Fruit fly (Drosophila melanogaster) whole organism, embryonic: ENCODE measurements around the gene CG42494.

Experiments used
- CG10321 ChIP-seq: fragments of 200-800 bp; sonication (Bioruptor generic); IDR thresholded peaks from 2 replicates; pipeline ENCODE4 v1.3.6; 2022; ENCODE audit warnings: missing biosample characterization, missing genetic modification characterization
- CG15011 ChIP-seq: fragments of 200-800 bp; sonication (Bioruptor generic); optimal IDR thresholded peaks from 3 replicates; lab custom pipeline; 2018; ENCODE audit warnings: missing biosample characterization, mild to moderate bottlenecking, missing genetic modification characterization
- CG15514 ChIP-seq: fragments of 200-800 bp; sonication (Bioruptor generic); optimal IDR thresholded peaks from 3 replicates; lab custom pipeline; 2017; ENCODE audit warnings: missing biosample characterization, missing genetic modification characterization, mild to moderate bottlenecking, moderate library complexity, missing genetic modification reagents
- CG17802 ChIP-seq: fragments of 200-800 bp; sonication (Bioruptor generic); optimal IDR thresholded peaks from 2 replicates; lab custom pipeline; 2018; ENCODE audit warnings: missing biosample characterization, mild to moderate bottlenecking, missing genetic modification characterization, moderate library complexity
- CG2889 ChIP-seq: fragments of 200-800 bp; sonication (Bioruptor generic); IDR thresholded peaks from 3 replicates; pipeline ENCODE4 v1.3.6; 2022; ENCODE audit warnings: missing biosample characterization, missing genetic modification characterization
- CG31388 ChIP-seq: fragments of 200-800 bp; sonication (Bioruptor generic); optimal IDR thresholded peaks from 2 replicates; lab custom pipeline; 2016; ENCODE audit warnings: missing biosample characterization, missing genetic modification characterization
- CG31441 ChIP-seq: fragments of 200-800 bp; sonication (Bioruptor generic); IDR thresholded peaks from 2 replicates; pipeline ENCODE4 v1.3.6; 2022; ENCODE audit warnings: missing biosample characterization, missing genetic modification characterization
- CG42726 ChIP-seq: fragments of 200-800 bp; sonication (Bioruptor generic); IDR thresholded peaks from 2 replicates; pipeline ENCODE4 v1.3.6; 2022; ENCODE audit warnings: missing biosample characterization, missing genetic modification characterization; ENCODE audit not compliant: partially characterized antibody
- CG5953 ChIP-seq: fragments of 200-800 bp; sonication (Bioruptor generic); IDR thresholded peaks from 2 replicates; pipeline ENCODE4 v1.3.6; 2022; ENCODE audit warnings: missing biosample characterization, missing genetic modification characterization
- CG7372 ChIP-seq: fragments of 200-800 bp; sonication (Bioruptor generic); IDR thresholded peaks from 2 replicates; pipeline ENCODE4 v1.3.6; 2022; ENCODE audit warnings: missing biosample characterization, missing genetic modification characterization
- CG7745 ChIP-seq: fragments of 200-800 bp; sonication (Bioruptor generic); optimal IDR thresholded peaks from 2 replicates; lab custom pipeline; 2018; ENCODE audit warnings: missing biosample characterization, mild to moderate bottlenecking, missing genetic modification characterization, moderate library complexity
- CG8765 ChIP-seq: fragments of 200-800 bp; sonication (Bioruptor generic); IDR thresholded peaks from 2 replicates; pipeline ENCODE4 v1.3.6; 2022; ENCODE audit warnings: missing biosample characterization, missing genetic modification characterization
- CkIIα-i1 ChIP-seq: fragments of 200-800 bp; sonication (Bioruptor generic); IDR thresholded peaks from 2 replicates; pipeline ENCODE4 v1.3.6; 2022; ENCODE audit warnings: missing biosample characterization, missing genetic modification characterization
- Dfd ChIP-seq, 2 experiments: fragments of >200 bp; optimal IDR thresholded peaks; 2 replicates each; lab custom pipeline; 2017; ENCODE audit warnings: missing biosample characterization in 2 of 2, missing genetic modification characterization in 2 of 2
- Dip3 ChIP-seq: fragments of 200-800 bp; sonication (Bioruptor generic); optimal IDR thresholded peaks from 3 replicates; lab custom pipeline; 2016; ENCODE audit warnings: missing biosample characterization, missing genetic modification characterization
- Ets65A ChIP-seq: fragments of 200-800 bp; sonication (Bioruptor generic); peaks from one replicate; lab custom pipeline; 2016; ENCODE audit warnings: missing biosample characterization, missing genetic modification characterization
- MBD-R2 ChIP-seq: fragments of 200-800 bp; sonication (Bioruptor generic); IDR thresholded peaks from 2 replicates; pipeline ENCODE4 v1.3.6; 2022; ENCODE audit warnings: missing biosample characterization, missing genetic modification characterization
- Max ChIP-seq: fragments of 200-800 bp; sonication (Bioruptor generic); optimal IDR thresholded peaks from 2 replicates; lab custom pipeline; 2016; ENCODE audit warnings: missing biosample characterization, mild to moderate bottlenecking, missing genetic modification characterization
- Med ChIP-seq: fragments of 200-800 bp; sonication (Bioruptor generic); peaks from one replicate; lab custom pipeline; 2016; ENCODE audit warnings: missing biosample characterization, missing genetic modification characterization, mild to moderate bottlenecking, inconsistent platforms, moderate library complexity
- Sry-δ ChIP-seq: fragments of 200-800 bp; sonication (Bioruptor generic); optimal IDR thresholded peaks from 2 replicates; lab custom pipeline; 2016; ENCODE audit warnings: missing biosample characterization, missing genetic modification characterization
- Tbp ChIP-seq: fragments of >200 bp; optimal IDR thresholded peaks from 2 replicates; lab custom pipeline; 2018; ENCODE audit warnings: missing biosample characterization, missing genetic modification characterization
- bigmax ChIP-seq: fragments of 200-800 bp; sonication (Bioruptor generic); optimal IDR thresholded peaks from 2 replicates; lab custom pipeline; 2018; ENCODE audit warnings: missing biosample characterization, mild to moderate bottlenecking, missing genetic modification characterization
- da ChIP-seq: fragments of 200-800 bp; sonication (Bioruptor generic); optimal IDR thresholded peaks from 2 replicates; lab custom pipeline; 2016; ENCODE audit warnings: missing biosample characterization, missing genetic modification characterization
- dan ChIP-seq: fragments of 200-800 bp; sonication (Bioruptor generic); IDR thresholded peaks from 2 replicates; pipeline ENCODE4 v1.3.6; 2022; ENCODE audit warnings: missing biosample characterization, missing genetic modification characterization
- ems ChIP-seq: fragments of 200-800 bp; sonication (Bioruptor generic); optimal IDR thresholded peaks from 3 replicates; lab custom pipeline; 2016; ENCODE audit warnings: missing biosample characterization, missing genetic modification characterization
- ewg ChIP-seq: fragments of 200-800 bp; sonication (Bioruptor generic); optimal IDR thresholded peaks from 3 replicates; lab custom pipeline; 2017; ENCODE audit warnings: mild to moderate bottlenecking, missing biosample characterization, missing genetic modification reagents, missing genetic modification characterization
- kah ChIP-seq: fragments of 200-800 bp; sonication (Bioruptor generic); optimal IDR thresholded peaks from 2 replicates; lab custom pipeline; 2018; ENCODE audit warnings: missing biosample characterization, mild to moderate bottlenecking, missing genetic modification characterization
- lilli ChIP-seq: fragments of 200-800 bp; sonication (Bioruptor generic); optimal IDR thresholded peaks from 3 replicates; lab custom pipeline; 2016; ENCODE audit warnings: missing biosample characterization, missing genetic modification characterization
- mld ChIP-seq: fragments of 200-800 bp; sonication (Bioruptor generic); IDR thresholded peaks from 3 replicates; pipeline ENCODE4 v1.3.6; 2022; ENCODE audit warnings: missing biosample characterization, missing genetic modification characterization; ENCODE audit not compliant: partially characterized antibody
- pan ChIP-seq, 4 experiments: fragments of >200 bp in 3 of 4; fragments of 200-800 bp in 1 of 4; sonication (Bioruptor generic) in 1 of 4; optimal IDR thresholded peaks in 3 of 4; IDR thresholded peaks in 1 of 4; 2 replicates each; pipeline versions ENCODE4 v1.3.6 to Lab custom; 2017 to 2022; ENCODE audit warnings: missing biosample characterization in 2 of 4, missing genetic modification characterization in 2 of 4, mixed read lengths in 1 of 4
- pho ChIP-seq: fragments of 200-800 bp; sonication (Bioruptor generic); optimal IDR thresholded peaks from 2 replicates; lab custom pipeline; 2016; ENCODE audit warnings: missing biosample characterization, missing genetic modification characterization
- pnt ChIP-seq: fragments of 200-800 bp; sonication (Bioruptor generic); optimal IDR thresholded peaks from 3 replicates; lab custom pipeline; 2016; ENCODE audit warnings: missing biosample characterization, missing genetic modification characterization
- seq ChIP-seq: fragments of 200-800 bp; sonication (Bioruptor generic); IDR thresholded peaks from 2 replicates; pipeline ENCODE4 v1.3.6; 2022; ENCODE audit warnings: missing biosample characterization, missing genetic modification characterization
- sob ChIP-seq: fragments of 200-800 bp; sonication (Bioruptor generic); IDR thresholded peaks from 2 replicates; pipeline ENCODE4 v1.3.6; 2022; ENCODE audit warnings: missing biosample characterization, missing genetic modification characterization
- tin ChIP-seq: fragments of 200-800 bp; sonication (Bioruptor generic); optimal IDR thresholded peaks from 3 replicates; lab custom pipeline; 2016; ENCODE audit warnings: missing biosample characterization, missing genetic modification characterization
- tna ChIP-seq: fragments of 200-800 bp; sonication (Bioruptor generic); IDR thresholded peaks from 2 replicates; pipeline ENCODE4 v1.3.6; 2022; ENCODE audit warnings: missing biosample characterization, missing genetic modification characterization; ENCODE audit not compliant: partially characterized antibody
- wek ChIP-seq: fragments of 200-800 bp; sonication (Bioruptor generic); optimal IDR thresholded peaks from 3 replicates; lab custom pipeline; 2018; ENCODE audit warnings: missing biosample characterization, mild to moderate bottlenecking, missing genetic modification characterization, moderate library complexity
- zen ChIP-seq: fragments of 200-800 bp; sonication (Bioruptor generic); optimal IDR thresholded peaks from 3 replicates; lab custom pipeline; 2018; ENCODE audit warnings: missing biosample characterization, mild to moderate bottlenecking, missing genetic modification characterization, moderate library complexity

CG42494 gene

dm6 chr3L:3150376-3150775 is 33.8 kb upstream of the CG42494 start:
- TF ChIP-seq dan = no peak
- no peak for TF ChIP-seq Max (GFP tag; lab: Kevin White, UChicago)
- TF ChIP-seq kah (GFP tag; lab: Kevin White, UChicago) = no peak
- no peak for TF ChIP-seq CG7372
- TF ChIP-seq Tbp (GFP tag; lab: Kevin White, UChicago) = no peak
- TF ChIP-seq CG7745 (tag; lab: Kevin White, UChicago) = no peak
- no peak for TF ChIP-seq Dip3 (GFP tag; lab: Kevin White, UChicago)
- TF ChIP-seq CG2889 (GFP tag; lab: Robert Waterston, UW) = no peak
- no peak for TF ChIP-seq pan (optimal IDR thresholded peaks at IDR 0.05; lab: Kevin White, UChicago)
- no peak for TF ChIP-seq pan (GFP tag; optimal IDR thresholded peaks at IDR 0.05 in 1 of 2, IDR thresholded peaks at IDR 0.05 in 1 of 2)
- no peak for TF ChIP-seq ewg (GFP tag; lab: Kevin White, UChicago)
- no peak for TF ChIP-seq CkIIα-i1 (GFP tag; lab: Robert Waterston, UW)
- TF ChIP-seq tna (GFP tag; lab: Robert Waterston, UW) = no peak
- no peak for TF ChIP-seq Sry-δ (GFP tag; lab: Kevin White, UChicago)
- no peak for TF ChIP-seq CG31441
- TF ChIP-seq CG15514 (GFP tag; lab: Kevin White, UChicago) = no peak
- TF ChIP-seq MBD-R2 = no peak
- no peak for TF ChIP-seq da (GFP tag; lab: Kevin White, UChicago)
- no peak for TF ChIP-seq pho (GFP tag; lab: Kevin White, UChicago)
- no peak for TF ChIP-seq wek
- no peak for TF ChIP-seq mld (GFP tag; lab: Robert Waterston, UW)
- TF ChIP-seq CG10321 = no peak
- TF ChIP-seq bigmax (GFP tag; lab: Kevin White, UChicago) = no peak
- TF ChIP-seq sob = 0 out of 2 replicates have a peak, but pooled peaks have one; percentile 29
- TF ChIP-seq CG8765 (GFP tag; lab: Robert Waterston, UW) = no peak
- TF ChIP-seq CG42726 (GFP tag; lab: Robert Waterston, UW) = 0 out of 2 replicates have a peak, but pooled peaks have one; percentile 21
- peak; percentile 53 for TF ChIP-seq Med
- no peak for TF ChIP-seq seq
- TF ChIP-seq CG5953 (GFP tag; lab: Robert Waterston, UW) = 0 out of 2 replicates have a peak, but pooled peaks have one; percentile 4
- no peak for TF ChIP-seq lilli (GFP tag; lab: Kevin White, UChicago)
- peak; percentile 86 for TF ChIP-seq Ets65A (GFP tag; lab: Kevin White, UChicago)
- no peak for TF ChIP-seq ems
- no peak for TF ChIP-seq CG15011 (GFP tag; lab: Kevin White, UChicago)
- TF ChIP-seq CG17802 (tag; lab: Kevin White, UChicago) = no peak
- no peak for TF ChIP-seq zen (tag; lab: Kevin White, UChicago)
- no peak for TF ChIP-seq pnt (GFP tag; lab: Kevin White, UChicago)
- TF ChIP-seq tin (GFP tag; lab: Kevin White, UChicago) = no peak
- peak in 1 of 2 experiments; percentile 91 for TF ChIP-seq Dfd (GFP tag; optimal IDR thresholded peaks at IDR 0.05; lab: Kevin White, UChicago)

- no peak for TF ChIP-seq CG31388 (GFP tag; lab: Kevin White, UChicago)
Measured at dm6 chr3L:3157651-3158050, 26.6 kb upstream of the CG42494 start.
